Fruit fly (Drosophila melanogaster) whole organism: ENCODE results near the gene Exo70.

ENCODE experiments used
- CG8478 ChIP-seq: fragments of >200 bp; optimal IDR thresholded peaks from 2 replicates; lab custom pipeline; 2018; ENCODE audit warnings: inconsistent platforms
- Dll ChIP-seq: fragments of >200 bp; optimal IDR thresholded peaks from 2 replicates; lab custom pipeline; 2017
- EcR ChIP-seq, 2 experiments: fragments of >200 bp; optimal IDR thresholded peaks; 2 replicates each; lab custom pipeline; 2017; ENCODE audit warnings: missing biosample characterization in 2 of 2, missing genetic modification characterization in 2 of 2, missing genetic modification reagents in 2 of 2
- pan ChIP-seq: fragments of >200 bp; optimal IDR thresholded peaks from 2 replicates; lab custom pipeline; 2017
- psq ChIP-seq: fragments of >200 bp; optimal IDR thresholded peaks from 2 replicates; lab custom pipeline; 2017
- usp ChIP-seq: fragments of >200 bp; optimal IDR thresholded peaks from 2 replicates; lab custom pipeline; 2017; ENCODE audit warnings: missing biosample characterization, missing genetic modification characterization, mixed read lengths

- TF ChIP-seq pan (no peak), usp (GFP tag; lab: Kevin White, UChicago) (no peak), Dll (lab: Kevin White, UChicago) (no peak), CG8478 (lab: Kevin White, UChicago) (no peak), psq (lab: Kevin White, UChicago) (no peak), EcR (GFP tag; optimal IDR thresholded peaks at IDR 0.05; lab: Kevin White, UChicago) (no peak)
Measured at dm6 chr3L:8447795-8448516, 36.3 kb downstream of the Exo70 start.
